Worm (Caenorhabditis elegans): ENCODE measurements around the gene T09D3.8.

- TF ChIP-seq nhr-28 (tag; optimal IDR thresholded peaks at IDR 0.05) (no peak), zag-1 (tag; optimal IDR thresholded peaks at IDR 0.05) (no peak), nhr-25 (tag; optimal IDR thresholded peaks at IDR 0.05) (no peak), ceh-9 (tag; optimal IDR thresholded peaks at IDR 0.05) (no peak), ama-1 (optimal IDR thresholded peaks at IDR 0.05) (no peak), unc-62 (GFP tag; optimal IDR thresholded peaks at IDR 0.05) (no peak), nhr-12 (tag; optimal IDR thresholded peaks at IDR 0.05) (no peak), egl-5 (tag; optimal IDR thresholded peaks at IDR 0.05) (no peak), elt-3 (tag; optimal IDR thresholded peaks at IDR 0.05) (no peak), fos-1 (tag; optimal IDR thresholded peaks at IDR 0.05) (no peak), unc-39 (tag; optimal IDR thresholded peaks at IDR 0.05) (no peak), ceh-16 (tag; optimal IDR thresholded peaks at IDR 0.05) (no peak)
Measured at ce11 chrV:5339497-5339896, 25.5 kb upstream of the T09D3.8 start, which contains the start of gene srg-27.
